Worm (Caenorhabditis elegans) whole organism, midembryonic: ENCODE data around the gene T14G8.4.

Experiments
- T22C8.4 ChIP-seq: fragments of 200-800 bp; sonication (Bioruptor generic); IDR thresholded peaks from 2 replicates; pipeline ENCODE4 v1.3.6; 2022; ENCODE audit warnings: missing genetic modification characterization, missing compliant biosample characterization
- cog-1 ChIP-seq: sonication (generic microtip); optimal IDR thresholded peaks from 2 replicates; lab custom pipeline; 2016; ENCODE audit warnings: missing genetic modification characterization, missing compliant biosample characterization
- flt-1 ChIP-seq: fragments of 200-800 bp; sonication (Bioruptor generic); IDR thresholded peaks from 2 replicates; pipeline ENCODE4 v1.3.6; 2022; ENCODE audit warnings: missing genetic modification characterization, missing compliant biosample characterization
- klf-2 ChIP-seq: fragments of 200-800 bp; sonication (Bioruptor generic); conservative IDR thresholded peaks from 2 replicates; pipeline ENCODE4 v1.3.6; 2022; ENCODE audit warnings: missing genetic modification reagents, missing genetic modification characterization, missing compliant biosample characterization
- med-1 ChIP-seq: sonication (generic microtip); optimal IDR thresholded peaks from 2 replicates; lab custom pipeline; 2017; ENCODE audit warnings: missing genetic modification characterization, mild to moderate bottlenecking, missing compliant biosample characterization, antibody characterized with exemption, missing genetic modification reagents; ENCODE audit not compliant: insufficient read depth
- ref-1 ChIP-seq: fragments of 200-800 bp; sonication (Bioruptor generic); conservative IDR thresholded peaks from 2 replicates; pipeline ENCODE4 v1.3.6; 2022; ENCODE audit warnings: missing genetic modification reagents, missing genetic modification characterization, missing compliant biosample characterization
- tab-1 ChIP-seq: fragments of 200-800 bp; sonication (Bioruptor generic); IDR thresholded peaks from 2 replicates; pipeline ENCODE4 v1.3.6; 2022; ENCODE audit warnings: missing genetic modification characterization, missing compliant biosample characterization
- ztf-23 ChIP-seq: fragments of 200-800 bp; sonication (Bioruptor generic); IDR thresholded peaks from 2 replicates; pipeline ENCODE4 v1.3.6; 2022; ENCODE audit warnings: missing genetic modification reagents, missing genetic modification characterization, missing compliant biosample characterization
- ztf-29 ChIP-seq: fragments of 200-800 bp; sonication (Bioruptor generic); IDR thresholded peaks from 2 replicates; pipeline ENCODE4 v1.3.6; 2022; ENCODE audit warnings: missing genetic modification reagents, missing genetic modification characterization, missing compliant biosample characterization

The T14G8.4 gene

DNA sequence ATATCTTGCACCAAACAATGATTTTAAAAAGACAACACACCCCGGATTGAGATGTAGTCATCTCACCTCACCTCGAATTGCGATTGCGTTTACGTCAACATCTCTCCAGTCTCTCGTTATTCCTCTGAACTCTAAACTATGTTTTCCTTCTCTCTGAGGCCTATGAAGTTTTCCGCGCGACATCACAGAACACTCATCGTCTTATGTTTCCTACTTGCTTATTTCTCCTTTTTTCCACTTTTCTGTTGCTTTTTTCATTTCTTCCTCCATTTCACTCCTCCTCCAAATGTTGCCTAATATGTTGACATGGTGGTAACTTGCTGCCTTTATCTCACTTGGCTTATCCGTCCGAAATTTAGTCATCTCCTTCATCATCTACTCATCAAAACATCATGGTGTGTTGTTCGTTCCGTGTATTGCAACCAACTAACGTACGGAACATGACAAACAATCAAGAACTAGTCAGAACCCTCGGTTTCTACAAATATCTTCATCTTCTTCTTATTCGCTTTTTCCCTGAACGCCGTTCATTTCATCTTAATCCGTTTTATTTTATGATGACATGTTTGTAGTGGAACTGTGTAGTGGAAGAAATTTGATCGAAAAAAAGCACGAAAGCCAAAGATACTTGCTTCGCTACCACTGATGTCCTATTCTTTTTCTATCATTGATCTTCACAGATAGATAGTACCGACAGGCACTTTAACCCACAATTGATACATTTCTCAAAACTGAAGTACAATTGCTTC is 35.6 kb upstream of the T14G8.4 start:
- TF ChIP-seq tab-1, result no peak
- no peak for TF ChIP-seq flt-1 (GFP tag; lab: Robert Waterston, UW)
- no peak for TF ChIP-seq med-1 (GFP tag; lab: Kevin White, UChicago)
- no peak for TF ChIP-seq klf-2 (GFP tag; lab: Robert Waterston, UW)
- TF ChIP-seq cog-1 (tag; lab: Kevin White, UChicago), result no peak
- no peak for TF ChIP-seq ztf-29
- no peak for TF ChIP-seq ref-1
- no peak for TF ChIP-seq ztf-23 (GFP tag; lab: Robert Waterston, UW)
- no peak for TF ChIP-seq T22C8.4 (GFP tag; lab: Robert Waterston, UW)

DNA sequence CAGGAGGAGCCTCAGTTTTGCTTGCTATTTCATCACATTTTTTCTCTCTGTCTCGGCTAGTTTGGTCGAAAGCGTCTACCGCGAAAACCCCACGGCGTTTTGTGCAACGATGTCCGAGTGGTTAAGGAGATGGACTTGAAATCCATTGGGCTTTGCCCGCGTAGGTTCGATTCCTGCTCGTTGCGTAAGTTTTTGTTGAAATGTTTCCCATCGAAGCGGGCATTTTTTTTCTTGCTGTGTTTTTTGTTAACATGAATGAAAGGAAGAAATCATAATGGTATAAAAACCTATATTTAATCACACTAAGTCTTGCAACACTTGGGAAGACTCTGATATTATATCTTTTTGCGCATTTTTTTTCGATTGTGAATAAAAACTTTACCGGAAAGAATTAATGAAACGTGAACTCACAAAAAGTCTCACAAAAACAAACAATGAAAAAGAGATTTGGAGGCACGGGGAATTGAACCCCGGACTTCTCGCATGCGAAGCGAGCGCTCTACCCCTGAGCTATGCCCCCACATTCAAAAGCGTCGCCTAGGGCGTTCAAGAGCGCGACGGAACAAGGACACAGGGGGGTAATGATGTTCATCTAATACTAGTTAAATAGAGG is 26.2 kb upstream of the T14G8.4 start:
- peak; percentile 68; the same call in 1 of the 2 replicates for TF ChIP-seq ztf-29
- TF ChIP-seq med-1 (GFP tag; lab: Kevin White, UChicago), result peak; percentile 14
- TF ChIP-seq T22C8.4 (GFP tag; lab: Robert Waterston, UW), result peak; percentile 70
- peak; percentile 68 for TF ChIP-seq cog-1 (tag; lab: Kevin White, UChicago)
- peak; percentile 81 for TF ChIP-seq ref-1
- TF ChIP-seq ztf-23 (GFP tag; lab: Robert Waterston, UW), result peak; percentile 86
- peak; percentile 90 for TF ChIP-seq flt-1 (GFP tag; lab: Robert Waterston, UW)
- peak; percentile 89 for TF ChIP-seq tab-1
- TF ChIP-seq klf-2 (GFP tag; lab: Robert Waterston, UW), result peak; percentile 61; the same call in 1 of the 2 replicates

DNA sequence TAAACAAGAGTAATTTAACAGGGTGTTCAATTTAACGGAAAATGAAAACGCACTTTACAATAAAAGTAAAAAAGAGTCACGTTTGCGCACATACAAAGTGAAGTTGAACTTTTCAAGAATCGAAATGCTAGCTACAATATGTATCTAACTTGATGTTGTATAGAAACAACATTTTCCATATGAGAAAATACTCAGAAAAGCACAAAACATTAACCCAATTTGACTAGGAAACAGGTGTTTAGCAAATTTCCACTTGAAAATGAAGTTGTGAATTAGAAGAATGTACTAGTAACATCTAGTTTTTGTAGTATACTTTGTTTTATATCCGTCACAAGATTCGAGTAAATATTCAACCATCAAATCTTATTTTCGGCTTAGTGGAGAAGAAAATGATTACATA is 21.2 kb upstream of the T14G8.4 start, which contains the start of gene gpc-1:
Gene gpc-1, minus strand, starts transcription at position 117 of the 400 bp plus-strand sequence.
- TF ChIP-seq tab-1 (no peak), med-1 (GFP tag; lab: Kevin White, UChicago) (no peak), ztf-23 (GFP tag; lab: Robert Waterston, UW) (no peak), ref-1 (no peak), T22C8.4 (GFP tag; lab: Robert Waterston, UW) (no peak), ztf-29 (no peak), flt-1 (GFP tag; lab: Robert Waterston, UW) (no peak)

DNA sequence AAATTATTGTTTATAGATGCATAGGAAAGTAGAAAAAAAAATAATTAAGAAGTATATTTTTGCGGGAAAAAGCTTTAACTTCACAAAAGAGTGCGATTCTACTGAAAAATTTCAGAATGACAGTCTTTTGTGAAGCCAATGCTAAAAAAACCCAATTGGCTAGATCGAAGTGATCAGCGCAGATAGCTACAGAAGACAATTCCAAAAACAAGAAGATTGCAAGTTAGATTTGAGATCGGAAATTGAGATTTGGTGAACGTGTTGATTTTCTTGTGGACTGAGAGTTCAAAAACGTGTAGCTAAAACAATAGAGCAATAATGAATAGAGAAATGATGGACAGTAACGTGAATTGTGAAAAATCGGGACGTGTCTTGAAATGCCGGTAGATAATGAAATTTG is 17.5 kb upstream of the T14G8.4 start:
- TF ChIP-seq flt-1 (GFP tag; lab: Robert Waterston, UW), result no peak
- TF ChIP-seq med-1 (GFP tag; lab: Kevin White, UChicago), result no peak
- TF ChIP-seq ztf-23 (GFP tag; lab: Robert Waterston, UW), result no peak
- TF ChIP-seq cog-1 (tag; lab: Kevin White, UChicago), result no peak
- no peak for TF ChIP-seq klf-2 (GFP tag; lab: Robert Waterston, UW)
- no peak for TF ChIP-seq T22C8.4 (GFP tag; lab: Robert Waterston, UW)
- TF ChIP-seq ref-1, result no peak
- no peak for TF ChIP-seq ztf-29
- TF ChIP-seq tab-1, result no peak

DNA sequence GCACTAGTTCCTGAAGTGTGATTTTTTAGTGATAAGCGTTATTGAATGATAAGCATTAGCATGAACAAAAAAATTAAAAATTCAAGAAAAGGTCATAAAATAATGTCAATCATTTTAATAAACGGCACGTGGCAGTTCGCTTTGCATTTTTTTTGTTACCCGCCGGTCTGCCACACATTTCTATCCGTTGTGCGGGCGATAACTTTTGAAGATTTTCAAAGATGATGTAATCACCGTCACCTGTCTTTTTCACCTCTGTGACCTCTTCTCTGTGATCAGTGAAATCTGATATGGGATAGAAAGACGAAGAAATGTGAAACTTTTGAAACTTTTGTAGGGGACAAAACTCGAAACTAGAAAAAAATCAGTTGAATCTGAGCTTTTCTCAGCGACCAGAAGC is 14.2 kb upstream of the T14G8.4 start:
- no peak for TF ChIP-seq med-1 (GFP tag; lab: Kevin White, UChicago)
- TF ChIP-seq flt-1 (GFP tag; lab: Robert Waterston, UW), result no peak
- no peak for TF ChIP-seq ztf-23 (GFP tag; lab: Robert Waterston, UW)
- no peak for TF ChIP-seq ref-1
- no peak for TF ChIP-seq klf-2 (GFP tag; lab: Robert Waterston, UW)
- TF ChIP-seq T22C8.4 (GFP tag; lab: Robert Waterston, UW), result no peak
- TF ChIP-seq cog-1 (tag; lab: Kevin White, UChicago), result no peak
- no peak for TF ChIP-seq ztf-29
- no peak for TF ChIP-seq tab-1

DNA sequence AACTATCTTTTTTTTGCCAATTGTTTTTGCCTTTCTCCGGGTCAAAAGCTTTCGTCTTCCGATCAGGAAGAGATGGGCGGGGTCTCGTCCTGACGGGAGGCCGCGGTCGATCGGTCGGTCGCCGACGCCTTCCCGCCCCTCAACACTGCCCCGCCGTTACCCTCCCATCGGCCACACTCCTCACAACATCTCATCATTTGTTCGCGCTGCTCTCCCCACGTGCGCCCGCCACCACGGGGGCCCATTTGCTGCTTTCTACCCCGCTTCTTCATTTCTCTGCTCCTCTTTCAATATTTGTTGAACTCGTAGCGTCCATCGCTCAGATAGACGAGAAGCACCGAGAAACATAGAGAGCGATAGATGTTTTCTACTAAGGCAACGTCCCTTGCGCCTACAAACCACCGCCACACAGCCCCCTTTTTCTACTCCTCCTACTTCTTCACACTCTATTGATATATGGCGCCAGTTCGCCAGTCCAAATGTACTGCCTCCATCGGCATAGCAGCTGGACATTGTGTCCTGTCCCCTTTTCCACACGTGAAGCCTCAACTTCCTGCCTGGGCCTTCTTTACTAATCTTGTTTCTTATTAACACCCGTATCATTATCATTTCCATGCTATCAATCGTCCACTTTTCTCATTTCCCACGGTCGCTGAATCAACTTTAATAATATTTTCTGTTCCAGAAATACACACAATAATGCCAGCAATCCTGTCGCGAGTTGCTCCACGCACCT is 13.3 kb upstream of the T14G8.4 start, which contains the start of gene bcat-1:
Gene bcat-1, plus strand, starts transcription at position 686 of the 736 bp plus-strand sequence.
- TF ChIP-seq cog-1 (tag; lab: Kevin White, UChicago) (peak; percentile 4), ref-1 (no peak)

DNA sequence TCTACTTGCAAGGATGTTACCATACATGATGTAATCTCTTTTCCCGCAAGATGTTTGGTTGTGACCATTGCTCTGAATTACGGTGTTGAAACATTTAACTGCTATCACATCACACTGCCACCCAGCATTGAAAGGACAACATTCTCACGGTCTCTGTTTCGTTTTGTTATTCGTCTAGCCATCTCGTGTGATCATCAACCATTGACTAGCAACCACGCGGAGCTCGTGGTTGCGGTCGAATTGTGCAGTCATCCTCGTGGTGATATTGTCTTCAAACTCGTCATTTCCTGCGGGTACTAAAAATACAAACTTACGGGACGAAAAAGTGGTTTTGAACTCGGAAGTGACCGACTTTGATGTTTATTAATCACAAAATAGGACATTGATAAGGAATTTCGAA is 12.0 kb upstream of the T14G8.4 start:
- TF ChIP-seq med-1 (GFP tag; lab: Kevin White, UChicago), result no peak
- TF ChIP-seq ref-1, result no peak
- no peak for TF ChIP-seq flt-1 (GFP tag; lab: Robert Waterston, UW)
- TF ChIP-seq ztf-23 (GFP tag; lab: Robert Waterston, UW), result no peak
- TF ChIP-seq ztf-29, result no peak
- TF ChIP-seq cog-1 (tag; lab: Kevin White, UChicago), result no peak
- TF ChIP-seq T22C8.4 (GFP tag; lab: Robert Waterston, UW), result no peak

DNA sequence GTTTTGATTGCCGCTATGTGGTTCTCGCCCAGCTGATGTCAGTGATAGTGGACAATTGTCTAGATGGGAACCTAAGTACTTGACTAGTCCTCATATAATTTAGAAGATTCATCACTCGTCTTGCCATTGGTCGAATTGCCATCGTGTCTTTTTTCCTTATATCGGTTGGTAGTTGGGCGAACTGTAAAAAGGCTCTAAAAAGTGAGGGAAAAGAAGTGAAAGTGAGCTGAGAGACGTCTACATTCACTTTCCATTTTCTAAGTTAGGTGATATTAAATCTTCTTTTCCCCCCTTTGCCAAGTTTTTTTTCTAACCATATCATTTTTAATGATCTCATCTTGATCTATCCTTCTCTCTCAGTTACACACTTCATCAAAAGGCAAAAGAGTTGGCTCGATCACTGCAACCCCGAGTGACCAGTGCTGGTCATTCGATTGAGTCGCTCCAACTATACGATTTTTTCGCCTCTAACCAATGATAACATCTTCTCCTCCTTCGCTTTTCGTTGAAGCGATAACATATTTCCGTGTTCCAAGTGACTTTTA is 11.2 kb upstream of the T14G8.4 start:
- no peak for TF ChIP-seq ztf-23 (GFP tag; lab: Robert Waterston, UW)
- no peak for TF ChIP-seq cog-1 (tag; lab: Kevin White, UChicago)
- TF ChIP-seq T22C8.4 (GFP tag; lab: Robert Waterston, UW), result no peak
- TF ChIP-seq med-1 (GFP tag; lab: Kevin White, UChicago), result no peak
